Fruit fly (Drosophila melanogaster): Measurements from ENCODE around the gene Pex12.

Gene Pex12

dm6 chr2L:815785-816389, at the start of gene Pex12, which contains the start of gene Saf6 (continued):
- no peak for TF ChIP-seq Stat92E (GFP tag; optimal IDR thresholded peaks at IDR 0.05)
- no peak for TF ChIP-seq ERR (GFP tag; optimal IDR thresholded peaks at IDR 0.05)
- TF ChIP-seq CG11504 (tag; optimal IDR thresholded peaks at IDR 0.05): no peak
- no peak for TF ChIP-seq Bteb2 (GFP tag; optimal IDR thresholded peaks at IDR 0.05)
- peak; percentile 89 for TF ChIP-seq CG13287 (GFP tag; IDR thresholded peaks at IDR 0.05; ENCODE audit: partially characterized antibody)
- TF ChIP-seq Antp (GFP tag; optimal IDR thresholded peaks at IDR 0.05): no peak
- TF ChIP-seq slp2 (GFP tag; optimal IDR thresholded peaks at IDR 0.05): no peak
- TF ChIP-seq fd102C (GFP tag; optimal IDR thresholded peaks at IDR 0.05): no peak
- no peak for TF ChIP-seq az2 (GFP tag; optimal IDR thresholded peaks at IDR 0.05)
- no peak for TF ChIP-seq CG15601 (tag; optimal IDR thresholded peaks at IDR 0.05)
- TF ChIP-seq Six4 (GFP tag; optimal IDR thresholded peaks at IDR 0.05): no peak
- no peak for TF ChIP-seq tll (GFP tag; optimal IDR thresholded peaks at IDR 0.05)
- TF ChIP-seq CG13775 (GFP tag; optimal IDR thresholded peaks at IDR 0.05): peak; percentile 8
- no peak for TF ChIP-seq CG13894 (tag; optimal IDR thresholded peaks at IDR 0.05)
- TF ChIP-seq CG15479 (GFP tag; optimal IDR thresholded peaks at IDR 0.05): no peak
- TF ChIP-seq bowl (GFP tag; IDR thresholded peaks at IDR 0.05): no peak
- TF ChIP-seq bab2 (GFP tag; optimal IDR thresholded peaks at IDR 0.05): no peak
- no peak for TF ChIP-seq dmrt11E (tag; optimal IDR thresholded peaks at IDR 0.05)
- TF ChIP-seq CG12769 (tag; optimal IDR thresholded peaks at IDR 0.05): no peak
- TF ChIP-seq danr (GFP tag; IDR thresholded peaks at IDR 0.05): no peak
- TF ChIP-seq mam (GFP tag; optimal IDR thresholded peaks at IDR 0.05): no peak
- TF ChIP-seq CkIIα-i1 (GFP tag; IDR thresholded peaks at IDR 0.05): no peak
- TF ChIP-seq rib (GFP tag; IDR thresholded peaks at IDR 0.05): no peak
- no peak for TF ChIP-seq lmd (GFP tag; IDR thresholded peaks at IDR 0.05)
- TF ChIP-seq CG9727 (GFP tag; optimal IDR thresholded peaks at IDR 0.05): no peak
- no peak for TF ChIP-seq HmgD (GFP tag; optimal IDR thresholded peaks at IDR 0.05)
- TF ChIP-seq tin (GFP tag; optimal IDR thresholded peaks at IDR 0.05): no peak
- no peak for TF ChIP-seq CG7372 (GFP tag; IDR thresholded peaks at IDR 0.05)
- TF ChIP-seq Dip3 (GFP tag; optimal IDR thresholded peaks at IDR 0.05): no peak
- no peak for TF ChIP-seq CG10274 (GFP tag; optimal IDR thresholded peaks at IDR 0.05)
- peak; percentile 43 for TF ChIP-seq Dp (GFP tag; optimal IDR thresholded peaks at IDR 0.05)
- TF ChIP-seq Fer2 (tag; optimal IDR thresholded peaks at IDR 0.05): no peak
- TF ChIP-seq dati (GFP tag; IDR thresholded peaks at IDR 0.05): no peak
- TF ChIP-seq nerfin-1 (tag; optimal IDR thresholded peaks at IDR 0.05): no peak
- TF ChIP-seq kay (GFP tag; optimal IDR thresholded peaks at IDR 0.05): no peak
- no peak for TF ChIP-seq gt (GFP tag; IDR thresholded peaks at IDR 0.05)
- TF ChIP-seq caup (GFP tag; optimal IDR thresholded peaks at IDR 0.05; ENCODE audit: severe bottlenecking): no peak
- no peak for TF ChIP-seq Side (GFP tag; optimal IDR thresholded peaks at IDR 0.05)
- TF ChIP-seq CG32772 (GFP tag; IDR thresholded peaks at IDR 0.05): no peak
- no peak for TF ChIP-seq CG9797 (GFP tag; optimal IDR thresholded peaks at IDR 0.05)
- no peak for TF ChIP-seq nau (GFP tag; optimal IDR thresholded peaks at IDR 0.05)
- no peak for TF ChIP-seq CG7271 (tag; optimal IDR thresholded peaks at IDR 0.05)
- no peak for TF ChIP-seq chm (GFP tag; IDR thresholded peaks at IDR 0.05)
- TF ChIP-seq CG10462 (GFP tag; optimal IDR thresholded peaks at IDR 0.05): no peak
- TF ChIP-seq hth (optimal IDR thresholded peaks at IDR 0.05): no peak
- peak; percentile 65 for TF ChIP-seq nom (GFP tag; optimal IDR thresholded peaks at IDR 0.05)
- TF ChIP-seq hb (GFP tag; IDR thresholded peaks at IDR 0.05; ENCODE audit: partially characterized antibody): peak; percentile 79
- no peak for TF ChIP-seq Dfd (GFP tag; optimal IDR thresholded peaks at IDR 0.05)
- no peak for TF ChIP-seq CG4424 (GFP tag; optimal IDR thresholded peaks at IDR 0.05)
- no peak for TF ChIP-seq CG18262 (tag; optimal IDR thresholded peaks at IDR 0.05)
- no peak for TF ChIP-seq CG3407 (GFP tag; optimal IDR thresholded peaks at IDR 0.05)
